Fruit fly (Drosophila melanogaster) whole organism: ENCODE results near the gene cad.

ENCODE experiments used
- CG8478 ChIP-seq: fragments of >200 bp; optimal IDR thresholded peaks from 2 replicates; lab custom pipeline; 2018; ENCODE audit warnings: inconsistent platforms
- Dll ChIP-seq: fragments of >200 bp; optimal IDR thresholded peaks from 2 replicates; lab custom pipeline; 2017
- EcR ChIP-seq, 2 experiments: fragments of >200 bp; optimal IDR thresholded peaks; 2 replicates each; lab custom pipeline; 2017; ENCODE audit warnings: missing biosample characterization in 2 of 2, missing genetic modification characterization in 2 of 2, missing genetic modification reagents in 2 of 2
- pan ChIP-seq: fragments of >200 bp; optimal IDR thresholded peaks from 2 replicates; lab custom pipeline; 2017
- psq ChIP-seq: fragments of >200 bp; optimal IDR thresholded peaks from 2 replicates; lab custom pipeline; 2017
- usp ChIP-seq: fragments of >200 bp; optimal IDR thresholded peaks from 2 replicates; lab custom pipeline; 2017; ENCODE audit warnings: missing biosample characterization, missing genetic modification characterization, mixed read lengths

dm6 chr2L:20796758-20797514 is 26.4 kb downstream of the cad start, which contains the start of gene vari:
- TF ChIP-seq psq (lab: Kevin White, UChicago) (no peak), CG8478 (lab: Kevin White, UChicago) (no peak), pan (lab: Kevin White, UChicago) (no peak), EcR (GFP tag; optimal IDR thresholded peaks at IDR 0.05; lab: Kevin White, UChicago) (no peak), usp (GFP tag; lab: Kevin White, UChicago) (no peak), Dll (no peak)
